Worm (Caenorhabditis elegans): ENCODE data around the gene spp-28.

The spp-28 gene

DNA sequence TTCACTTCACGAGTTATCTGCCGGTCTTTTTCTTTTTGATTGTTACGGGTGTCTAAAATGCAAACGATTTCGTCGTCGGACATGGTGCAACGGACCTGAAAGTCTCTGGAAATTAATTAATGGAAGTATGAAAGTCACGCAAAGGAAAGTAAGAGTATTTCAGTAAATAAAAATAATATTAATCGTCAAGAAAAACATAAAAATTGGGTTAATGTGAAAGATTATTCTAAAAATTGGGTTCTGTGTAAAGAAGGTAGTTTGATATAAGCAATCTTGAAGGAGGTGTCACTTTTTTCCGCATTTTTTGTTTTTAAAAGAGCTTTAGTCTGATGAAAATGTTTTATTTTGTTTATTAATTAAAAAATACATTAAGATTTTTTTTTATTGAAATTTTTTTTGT is 32.8 kb downstream of the spp-28 start, which contains the start of gene C16C10.9:
Gene C16C10.9 (minus strand): TSS at position 101 of the 400 bp plus-strand sequence.
- TF ChIP-seq ceh-45 (GFP tag; IDR thresholded peaks at IDR 0.05) (no peak), pha-4 (tag; optimal IDR thresholded peaks at IDR 0.05) (no peak), ceh-22 (tag; optimal IDR thresholded peaks at IDR 0.05) (no peak), ets-4 (tag; optimal IDR thresholded peaks at IDR 0.05) (no peak), nhr-232 (tag; optimal IDR thresholded peaks at IDR 0.05) (no peak), unc-42 (tag; optimal IDR thresholded peaks at IDR 0.05) (no peak), odd-2 (tag; optimal IDR thresholded peaks at IDR 0.05) (no peak), ztf-16 (tag; optimal IDR thresholded peaks at IDR 0.05) (no peak), unc-86 (tag; optimal IDR thresholded peaks at IDR 0.05) (no peak), madf-2 (tag; optimal IDR thresholded peaks at IDR 0.05) (no peak), tbx-7 (tag; optimal IDR thresholded peaks at IDR 0.05) (no peak), mec-3 (tag; optimal IDR thresholded peaks at IDR 0.05; ENCODE audit: borderline replicate concordance) (no peak), syd-9 (tag; optimal IDR thresholded peaks at IDR 0.05) (no peak), Y22D7AL.16 (tag; optimal IDR thresholded peaks at IDR 0.05) (no peak), fax-1 (tag; optimal IDR thresholded peaks at IDR 0.05) (no peak), sox-2 (GFP tag; IDR thresholded peaks at IDR 0.05) (no peak), ref-2 (tag; optimal IDR thresholded peaks at IDR 0.05) (no peak), lin-11 (tag; optimal IDR thresholded peaks at IDR 0.05) (no peak)

DNA sequence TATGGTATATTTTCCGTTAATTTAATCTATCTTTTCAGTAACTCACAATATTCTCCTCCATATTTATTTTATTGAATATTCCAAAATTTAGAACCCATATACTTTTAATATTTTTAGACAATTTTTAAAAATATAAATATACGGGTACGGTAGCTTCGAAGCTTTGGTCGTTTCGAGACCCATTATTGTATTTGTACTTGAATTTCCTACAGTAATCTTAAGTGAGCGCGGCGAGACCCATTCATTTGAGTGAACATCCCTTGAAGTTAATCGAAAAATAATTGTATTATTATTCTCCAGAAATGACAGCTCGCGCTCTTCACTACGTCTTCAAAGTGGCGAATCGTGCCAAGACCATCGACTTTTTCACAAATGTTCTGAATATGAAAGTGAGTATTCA is 36.8 kb downstream of the spp-28 start, which contains the start of gene glod-4:
Gene glod-4 (plus strand): TSS at position 301 of the 400 bp plus-strand sequence.
- no peak for TF ChIP-seq pha-4 (tag; optimal IDR thresholded peaks at IDR 0.05)
- no peak for TF ChIP-seq lim-6 (tag; optimal IDR thresholded peaks at IDR 0.05)
- no peak for TF ChIP-seq ceh-48 (tag; optimal IDR thresholded peaks at IDR 0.05)
- no peak for TF ChIP-seq ahr-1 (tag; optimal IDR thresholded peaks at IDR 0.05)
- TF ChIP-seq C38D4.7 (GFP tag; optimal IDR thresholded peaks at IDR 0.05), result no peak
- TF ChIP-seq pax-1 (tag; optimal IDR thresholded peaks at IDR 0.05), result no peak
- TF ChIP-seq pat-9 (tag; optimal IDR thresholded peaks at IDR 0.05), result no peak
- TF ChIP-seq hlh-30 (tag; optimal IDR thresholded peaks at IDR 0.05; ENCODE audit: insufficient read depth), result no peak
- TF ChIP-seq ttx-3 (tag; optimal IDR thresholded peaks at IDR 0.05), result no peak
- TF ChIP-seq ceh-18 (tag; optimal IDR thresholded peaks at IDR 0.05), result no peak
- no peak for TF ChIP-seq T23F11.4 (GFP tag; optimal IDR thresholded peaks at IDR 0.05)
- no peak for TF ChIP-seq ceh-24 (tag; optimal IDR thresholded peaks at IDR 0.05)
- TF ChIP-seq ceh-2 (tag; optimal IDR thresholded peaks at IDR 0.05), result no peak
- TF ChIP-seq ceh-22 (tag; optimal IDR thresholded peaks at IDR 0.05), result no peak
- TF ChIP-seq unc-55 (GFP tag; optimal IDR thresholded peaks at IDR 0.05), result no peak
- no peak for TF ChIP-seq sdc-2 (tag; optimal IDR thresholded peaks at IDR 0.05)
- TF ChIP-seq elt-2 (tag; optimal IDR thresholded peaks at IDR 0.05), result no peak
- no peak for TF ChIP-seq zip-5 (tag; optimal IDR thresholded peaks at IDR 0.05)
- no peak for TF ChIP-seq pag-3 (tag; optimal IDR thresholded peaks at IDR 0.05; ENCODE audit: borderline replicate concordance)

DNA sequence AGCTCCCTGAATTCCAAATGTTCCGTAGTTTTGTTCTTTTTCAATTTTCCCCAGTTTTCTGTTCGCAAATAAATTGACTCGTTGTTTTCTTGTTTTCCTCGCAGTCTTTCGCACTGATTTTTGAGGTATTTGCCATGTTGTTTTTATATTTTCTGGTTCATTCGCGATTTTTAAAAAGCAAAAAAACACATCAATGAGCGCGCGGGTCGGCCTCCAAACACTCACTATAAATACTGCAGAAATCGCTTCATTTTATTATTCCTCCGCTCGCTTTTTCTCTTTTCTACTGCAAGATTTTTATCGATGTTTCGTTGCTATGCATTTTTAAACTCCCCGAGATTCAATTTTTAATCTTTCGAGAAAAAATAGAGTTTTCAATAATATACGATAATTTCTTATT is 37.3 kb downstream of the spp-28 start:
- TF ChIP-seq ceh-45 (GFP tag; IDR thresholded peaks at IDR 0.05) (no peak), pros-1 (tag; optimal IDR thresholded peaks at IDR 0.05) (no peak), ttx-3 (tag; optimal IDR thresholded peaks at IDR 0.05) (no peak), ceh-22 (tag; optimal IDR thresholded peaks at IDR 0.05) (no peak), ceh-9 (tag; optimal IDR thresholded peaks at IDR 0.05) (no peak), sox-2 (GFP tag; IDR thresholded peaks at IDR 0.05) (no peak), ceh-48 (tag; optimal IDR thresholded peaks at IDR 0.05) (no peak), tbx-2 (tag; optimal IDR thresholded peaks at IDR 0.05) (no peak), unc-86 (tag; optimal IDR thresholded peaks at IDR 0.05) (no peak), ceh-19 (GFP tag; optimal IDR thresholded peaks at IDR 0.05) (no peak), pha-2 (tag; optimal IDR thresholded peaks at IDR 0.05) (no peak), ref-2 (tag; optimal IDR thresholded peaks at IDR 0.05) (no peak)
